Fruit fly (Drosophila melanogaster): ENCODE results near the gene fws.
A peak's percentile ranks its signal among the peaks of the same experiment; 100 is the strongest.

fws gene

DNA sequence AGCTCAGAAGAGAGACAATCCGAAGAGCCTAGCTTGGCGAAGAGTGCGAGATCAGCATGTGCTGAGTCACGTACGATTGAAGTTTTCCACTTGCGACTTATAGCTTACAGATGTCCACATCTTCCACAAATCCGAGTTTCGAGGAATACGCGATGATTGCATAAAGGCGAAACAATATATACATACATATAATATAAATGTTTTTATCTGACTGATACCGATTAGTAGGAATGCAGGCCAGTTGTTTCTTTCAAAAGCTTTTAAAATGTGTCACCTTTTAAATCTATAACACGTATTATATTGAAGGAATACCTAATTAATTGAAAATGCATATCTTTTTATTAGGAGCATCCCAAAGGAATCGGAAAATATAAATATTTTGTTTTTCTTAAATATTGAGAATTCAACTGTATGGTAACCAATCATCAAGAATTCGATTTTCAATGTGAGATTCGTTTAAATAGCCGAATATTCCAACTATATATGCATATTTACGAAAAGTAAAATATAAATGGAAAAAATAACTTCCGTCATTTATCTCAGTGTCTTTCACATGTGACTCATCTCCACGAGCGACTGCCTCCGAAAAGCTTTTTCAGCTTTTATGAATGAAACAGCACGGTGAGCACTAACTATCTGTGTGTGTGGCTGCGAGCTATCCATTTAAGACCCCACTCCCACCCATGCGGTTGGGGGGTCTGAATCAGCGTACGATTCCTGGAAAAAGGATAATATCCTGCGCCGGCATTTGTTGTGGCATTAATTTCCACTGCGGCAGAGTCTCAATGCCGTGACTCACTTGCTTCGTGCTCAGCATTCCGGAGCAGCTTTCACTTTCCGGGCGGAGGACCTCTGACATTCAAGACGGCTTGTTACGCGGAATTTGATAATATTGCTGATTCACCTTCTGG lies 30.1 kb downstream of the fws start (continued):
- TF ChIP-seq sens (GFP tag) (peak; percentile 90), CG31224 (GFP tag; IDR thresholded peaks at IDR 0.05) (no peak), NK7.1 (GFP tag; optimal IDR thresholded peaks at IDR 0.05) (peak; percentile 26), HHEX (GFP tag; optimal IDR thresholded peaks at IDR 0.05) (peak; percentile 26), D (optimal IDR thresholded peaks at IDR 0.05) (no peak), D (GFP tag; optimal IDR thresholded peaks at IDR 0.05) (peak; percentile 40), CG4282 (GFP tag; optimal IDR thresholded peaks at IDR 0.05) (no peak), CG1602 (GFP tag; optimal IDR thresholded peaks at IDR 0.05) (peak; percentile 24), CG2120 (GFP tag; optimal IDR thresholded peaks at IDR 0.05) (peak; percentile 80), CG10209 (GFP tag; optimal IDR thresholded peaks at IDR 0.05) (peak; percentile 66), Nf-YC (tag; optimal IDR thresholded peaks at IDR 0.05) (peak; percentile 43), CG9437 (GFP tag; optimal IDR thresholded peaks at IDR 0.05) (peak; percentile 28), ap (GFP tag; IDR thresholded peaks at IDR 0.05) (no peak), CG30403 (GFP tag; optimal IDR thresholded peaks at IDR 0.05) (peak; percentile 78), CG6175 (GFP tag; IDR thresholded peaks at IDR 0.05) (0 out of 3 replicates have a peak, but pooled peaks have one; percentile 48), Myb (GFP tag; optimal IDR thresholded peaks at IDR 0.05) (peak; percentile 26), CG33557 (GFP tag; optimal IDR thresholded peaks at IDR 0.05) (no peak), pum (GFP tag; optimal IDR thresholded peaks at IDR 0.05) (peak; percentile 5), CG34376 (GFP tag; optimal IDR thresholded peaks at IDR 0.05) (peak; percentile 20), CG6254 (GFP tag; optimal IDR thresholded peaks at IDR 0.05) (no peak), CG13296 (GFP tag; optimal IDR thresholded peaks at IDR 0.05) (peak; percentile 47), pros (GFP tag; optimal IDR thresholded peaks at IDR 0.05) (no peak), Max (GFP tag; optimal IDR thresholded peaks at IDR 0.05) (peak; percentile 33), gem (tag; optimal IDR thresholded peaks at IDR 0.05) (peak; percentile 83), Eip74EF (GFP tag; optimal IDR thresholded peaks at IDR 0.05) (peak in 1 of 2 experiments; percentile 74), exex (tag; optimal IDR thresholded peaks at IDR 0.05) (peak; percentile 28), sima (GFP tag; optimal IDR thresholded peaks at IDR 0.05) (no peak), CG12104 (GFP tag; optimal IDR thresholded peaks at IDR 0.05) (peak; percentile 40), CG12769 (tag; optimal IDR thresholded peaks at IDR 0.05) (peak; percentile 54), Taf1 (GFP tag; IDR thresholded peaks at IDR 0.05) (0 out of 2 replicates have a peak, but pooled peaks have one; percentile 9), CG11093 (GFP tag; IDR thresholded peaks at IDR 0.05) (0 out of 3 replicates have a peak, but pooled peaks have one; percentile 18), CG3995 (GFP tag; optimal IDR thresholded peaks at IDR 0.05) (peak; percentile 14), Xbp1 (GFP tag; optimal IDR thresholded peaks at IDR 0.05) (peak; percentile 65), caup (GFP tag; optimal IDR thresholded peaks at IDR 0.05; ENCODE audit: severe bottlenecking) (peak; percentile 73), CG17568 (GFP tag; optimal IDR thresholded peaks at IDR 0.05) (peak; percentile 22), slou (GFP tag; optimal IDR thresholded peaks at IDR 0.05) (peak; percentile 6), gro (GFP tag; optimal IDR thresholded peaks at IDR 0.05) (peak; percentile 30), maf-S (GFP tag; optimal IDR thresholded peaks at IDR 0.05) (peak; percentile 17), Deaf1 (tag; optimal IDR thresholded peaks at IDR 0.05) (peak; percentile 46), CG31388 (GFP tag; optimal IDR thresholded peaks at IDR 0.05) (no peak), CG34422 (GFP tag; IDR thresholded peaks at IDR 0.05) (0 out of 3 replicates have a peak, but pooled peaks have one; percentile 38), fru (optimal IDR thresholded peaks at IDR 0.05) (no peak), CG7372 (GFP tag; IDR thresholded peaks at IDR 0.05) (no peak), CG11696 (GFP tag; IDR thresholded peaks at IDR 0.05) (0 out of 2 replicates have a peak, but pooled peaks have one; percentile 36), CG2678 (tag; optimal IDR thresholded peaks at IDR 0.05) (peak; percentile 81), Scr (GFP tag; IDR thresholded peaks at IDR 0.05; ENCODE audit: partially characterized antibody) (no peak), CG10147 (GFP tag; optimal IDR thresholded peaks at IDR 0.05) (peak; percentile 75), Hmr (GFP tag; optimal IDR thresholded peaks at IDR 0.05) (peak; percentile 74)

Data from whole organism, embryonic.